Fruit fly (Drosophila melanogaster) whole organism, wandering third instar larva: ENCODE data around the gene Tengl1.

Experiments used
- Abd-B ChIP-seq: fragments of >200 bp; optimal IDR thresholded peaks from 2 replicates; lab custom pipeline; 2017; ENCODE audit warnings: missing biosample characterization, missing genetic modification characterization
- CG32264 ChIP-seq: fragments of 200-800 bp; sonication (Bioruptor generic); optimal IDR thresholded peaks from 2 replicates; lab custom pipeline; 2016; ENCODE audit warnings: missing biosample characterization, missing genetic modification characterization
- CG9705 ChIP-seq: fragments of 200-800 bp; sonication (Bioruptor generic); optimal IDR thresholded peaks from 2 replicates; lab custom pipeline; 2018; ENCODE audit warnings: missing biosample characterization, mild to moderate bottlenecking, missing genetic modification characterization
- CrebA ChIP-seq: fragments of 200-800 bp; sonication (Bioruptor generic); optimal IDR thresholded peaks from 2 replicates; lab custom pipeline; 2016; ENCODE audit warnings: missing biosample characterization, mild to moderate bottlenecking, missing genetic modification characterization, borderline replicate concordance
- Dfd ChIP-seq: fragments of >200 bp; optimal IDR thresholded peaks from 2 replicates; lab custom pipeline; 2017; ENCODE audit warnings: missing biosample characterization, missing genetic modification characterization
- Dif ChIP-seq: fragments of 200-275, 200-300 bp; sonication (Bioruptor generic); optimal IDR thresholded peaks from 2 replicates; lab custom pipeline; 2018; ENCODE audit warnings: missing biosample characterization, missing genetic modification characterization; ENCODE audit not compliant: partially characterized antibody
- GATAd ChIP-seq: sonication (Bioruptor generic); optimal IDR thresholded peaks from 2 replicates; lab custom pipeline; 2016; ENCODE audit warnings: missing biosample characterization, missing genetic modification characterization
- HLH106 ChIP-seq: fragments of 200-800 bp; optimal IDR thresholded peaks from 3 replicates; lab custom pipeline; 2019; ENCODE audit warnings: missing biosample characterization, mild to moderate bottlenecking, missing genetic modification characterization, moderate library complexity
- Hnf4 ChIP-seq: fragments of 200-800 bp; sonication (Bioruptor generic); optimal IDR thresholded peaks from 2 replicates; lab custom pipeline; 2016; ENCODE audit warnings: missing biosample characterization, mild to moderate bottlenecking, missing genetic modification characterization
- Hr78 ChIP-seq: fragments of >200 bp; optimal IDR thresholded peaks from 2 replicates; lab custom pipeline; 2017; ENCODE audit warnings: missing biosample characterization, missing genetic modification characterization
- Hr83 ChIP-seq: fragments of 200-300 bp; sonication (Bioruptor generic); optimal IDR thresholded peaks from 2 replicates; lab custom pipeline; 2016; ENCODE audit warnings: missing biosample characterization, mild to moderate bottlenecking, missing genetic modification characterization, moderate library complexity; ENCODE audit not compliant: poor library complexity, severe bottlenecking
- Jra ChIP-seq: sonication (Bioruptor generic); optimal IDR thresholded peaks from 2 replicates; lab custom pipeline; 2016; ENCODE audit warnings: missing biosample characterization, missing genetic modification characterization
- Mio ChIP-seq: sonication (Bioruptor generic); optimal IDR thresholded peaks from 2 replicates; lab custom pipeline; 2016; ENCODE audit warnings: missing biosample characterization, missing genetic modification characterization
- Myc ChIP-seq: fragments of >200 bp; optimal IDR thresholded peaks from 2 replicates; lab custom pipeline; 2017
- N ChIP-seq: fragments of >200 bp; optimal IDR thresholded peaks from 2 replicates; lab custom pipeline; 2018; ENCODE audit warnings: missing biosample characterization, missing external identifiers, missing genetic modification characterization
- OdsH ChIP-seq: fragments of 200-800 bp; sonication (Bioruptor generic); optimal IDR thresholded peaks from 2 replicates; lab custom pipeline; 2016; ENCODE audit warnings: missing biosample characterization, mild to moderate bottlenecking, missing genetic modification characterization
- Rel ChIP-seq, 2 experiments: fragments of 200-800 bp; sonication (Bioruptor generic) in 1 of 2; optimal IDR thresholded peaks; 2 replicates in 1 of 2; 3 replicates in 1 of 2; lab custom pipeline; 2016 to 2019; ENCODE audit warnings: mild to moderate bottlenecking in 2 of 2, missing biosample characterization in 2 of 2, missing genetic modification characterization in 2 of 2, moderate library complexity in 1 of 2
- Sp1 ChIP-seq: fragments of 200-800 bp; sonication (Bioruptor generic); optimal IDR thresholded peaks from 3 replicates; lab custom pipeline; 2019; ENCODE audit warnings: missing biosample characterization, mild to moderate bottlenecking, missing genetic modification characterization, moderate library complexity
- Vsx2 ChIP-seq: fragments of 200-300, 225-300 bp; sonication (Bioruptor generic); optimal IDR thresholded peaks from 2 replicates; lab custom pipeline; 2018; ENCODE audit warnings: missing biosample characterization, missing genetic modification characterization; ENCODE audit not compliant: partially characterized antibody
- br ChIP-seq: fragments of 200-800 bp; sonication (Bioruptor generic); optimal IDR thresholded peaks from 2 replicates; lab custom pipeline; 2016; ENCODE audit warnings: missing biosample characterization, missing genetic modification characterization
- brk ChIP-seq: fragments of 200-800 bp; sonication (Bioruptor generic); optimal IDR thresholded peaks from 2 replicates; lab custom pipeline; 2016; ENCODE audit warnings: missing biosample characterization, mild to moderate bottlenecking, missing genetic modification characterization
- dl ChIP-seq, 2 experiments: fragments of 175-275, 200-275 bp in 1 of 2; fragments of 200-275 bp in 1 of 2; sonication (Bioruptor generic); optimal IDR thresholded peaks; lab custom pipeline; 2018; ENCODE audit warnings: mild to moderate bottlenecking in 2 of 2, missing biosample characterization in 2 of 2, missing genetic modification characterization in 2 of 2, moderate library complexity in 2 of 2; ENCODE audit not compliant: partially characterized antibody in 2 of 2, insufficient read depth in 1 of 2
- dmrt93B ChIP-seq: fragments of 200-800 bp; sonication (Bioruptor generic); optimal IDR thresholded peaks from 2 replicates; lab custom pipeline; 2018; ENCODE audit warnings: missing biosample characterization, mild to moderate bottlenecking, missing genetic modification characterization
- dsf ChIP-seq: sonication (Bioruptor generic); optimal IDR thresholded peaks from 2 replicates; lab custom pipeline; 2016; ENCODE audit warnings: missing biosample characterization, missing genetic modification characterization, borderline replicate concordance
- ey ChIP-seq: fragments of 200-800 bp; sonication (Bioruptor generic); optimal IDR thresholded peaks from 2 replicates; lab custom pipeline; 2016; ENCODE audit warnings: missing biosample characterization, missing genetic modification characterization
- foxo ChIP-seq, 2 experiments: fragments of 200-800 bp; sonication (Bioruptor generic); optimal IDR thresholded peaks; 2 replicates in 1 of 2; 3 replicates in 1 of 2; lab custom pipeline; 2016 to 2017; ENCODE audit warnings: missing biosample characterization in 2 of 2, missing genetic modification characterization in 2 of 2
- fru ChIP-seq: fragments of 200-800 bp; sonication (Bioruptor generic); optimal IDR thresholded peaks from 3 replicates; lab custom pipeline; 2016; ENCODE audit warnings: missing biosample characterization, mild to moderate bottlenecking, missing genetic modification characterization
- h ChIP-seq: fragments of 200-800 bp; sonication (Bioruptor generic); optimal IDR thresholded peaks from 3 replicates; lab custom pipeline; 2016; ENCODE audit warnings: missing biosample characterization, mild to moderate bottlenecking, missing genetic modification characterization
- jim ChIP-seq: fragments of 175-275, 200-325 bp; sonication (Bioruptor generic); optimal IDR thresholded peaks from 2 replicates; lab custom pipeline; 2016; ENCODE audit warnings: missing biosample characterization, mild to moderate bottlenecking, missing genetic modification characterization
- lola ChIP-seq: fragments of >200 bp; optimal IDR thresholded peaks from 2 replicates; lab custom pipeline; 2017; ENCODE audit warnings: missing biosample characterization, missing genetic modification characterization
- pan ChIP-seq: fragments of >200 bp; optimal IDR thresholded peaks from 2 replicates; lab custom pipeline; 2017
- psq ChIP-seq: fragments of 200-800 bp; sonication (Bioruptor generic); optimal IDR thresholded peaks from 3 replicates; lab custom pipeline; 2017; ENCODE audit warnings: missing biosample characterization, mild to moderate bottlenecking, missing genetic modification characterization, moderate library complexity
- rgr ChIP-seq: fragments of 200-800 bp; sonication (Bioruptor generic); optimal IDR thresholded peaks from 3 replicates; lab custom pipeline; 2016; ENCODE audit warnings: missing biosample characterization, mild to moderate bottlenecking, missing genetic modification characterization
- sage ChIP-seq: fragments of 200-800 bp; sonication (Bioruptor generic); optimal IDR thresholded peaks from 2 replicates; lab custom pipeline; 2016; ENCODE audit warnings: missing biosample characterization, mild to moderate bottlenecking, missing genetic modification characterization
- sv ChIP-seq: fragments of 200-800 bp; sonication (Bioruptor generic); optimal IDR thresholded peaks from 3 replicates; lab custom pipeline; 2016; ENCODE audit warnings: missing biosample characterization, missing genetic modification characterization
- tai ChIP-seq: sonication (Bioruptor generic); optimal IDR thresholded peaks from 2 replicates; lab custom pipeline; 2016; ENCODE audit warnings: missing biosample characterization, missing genetic modification characterization
- usp ChIP-seq: fragments of >200 bp; optimal IDR thresholded peaks from 2 replicates; lab custom pipeline; 2017; ENCODE audit warnings: missing biosample characterization, missing genetic modification characterization
- woc ChIP-seq: sonication (Bioruptor generic); optimal IDR thresholded peaks from 2 replicates; lab custom pipeline; 2016; ENCODE audit warnings: missing biosample characterization, mild to moderate bottlenecking, missing genetic modification characterization

The Tengl1 gene

DNA sequence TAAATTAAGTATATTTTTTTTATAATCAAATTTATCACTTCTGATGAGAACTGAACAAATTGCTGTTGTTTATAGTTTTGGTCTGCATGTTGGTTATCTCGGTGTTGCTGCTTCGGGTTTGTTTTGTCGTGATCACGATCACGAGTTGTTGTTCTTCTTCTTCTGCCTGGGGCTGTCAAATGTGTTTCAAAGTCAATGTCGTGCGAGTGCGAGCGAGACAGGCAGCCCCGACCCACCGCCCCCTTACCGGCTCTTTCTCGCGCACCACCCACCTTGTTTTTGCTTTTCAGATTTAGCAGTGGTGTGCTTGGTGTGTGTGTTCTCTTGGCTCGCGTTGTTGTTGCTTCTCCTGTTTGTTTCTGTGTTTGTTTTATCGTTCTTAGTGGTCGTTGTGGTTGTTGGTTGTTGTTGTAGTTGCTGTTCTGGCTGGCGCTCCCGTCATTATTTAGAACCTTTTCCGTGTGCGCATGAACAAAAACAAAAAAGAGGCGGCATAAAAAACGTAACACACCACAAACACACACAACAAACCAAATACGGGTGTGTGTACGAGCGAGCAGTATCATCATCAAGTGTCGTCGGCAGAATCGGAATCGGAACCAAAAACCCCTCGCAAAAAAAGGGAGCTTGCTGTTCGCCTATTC is 42.8 kb downstream of the Tengl1 start, which contains the start of gene COX7AL2:
COX7AL2 (minus strand) TSS at position 438 of the 644 bp plus-strand sequence.
- TF ChIP-seq dmrt93B (GFP tag; lab: Kevin White, UChicago) (peak; percentile 8), OdsH (GFP tag; lab: Kevin White, UChicago) (peak; percentile 44), dl (GFP tag; optimal IDR thresholded peaks at IDR 0.05; lab: Kevin White, UChicago; ENCODE audit: insufficient read depth in 1 of 2, partially characterized antibody in 2 of 2) (peak in 1 of 2 experiments; percentile 49), rgr (peak; percentile 52), Sp1 (peak; percentile 5), psq (GFP tag; lab: Kevin White, UChicago) (peak; percentile 63), foxo (GFP tag; optimal IDR thresholded peaks at IDR 0.05; lab: Kevin White, UChicago) (peak in 1 of 2 experiments; percentile 46), ey (GFP tag; lab: Kevin White, UChicago) (no peak), HLH106 (tag; lab: Kevin White, UChicago) (peak; percentile 7), Dfd (GFP tag; lab: Kevin White, UChicago) (no peak), Hr83 (GFP tag; lab: Kevin White, UChicago) (peak; percentile 49), usp (GFP tag; lab: Kevin White, UChicago) (no peak), Rel (GFP tag; optimal IDR thresholded peaks at IDR 0.05; lab: Kevin White, UChicago) (no peak), Rel (tag; optimal IDR thresholded peaks at IDR 0.05; lab: Kevin White, UChicago) (peak; percentile 65)

DNA sequence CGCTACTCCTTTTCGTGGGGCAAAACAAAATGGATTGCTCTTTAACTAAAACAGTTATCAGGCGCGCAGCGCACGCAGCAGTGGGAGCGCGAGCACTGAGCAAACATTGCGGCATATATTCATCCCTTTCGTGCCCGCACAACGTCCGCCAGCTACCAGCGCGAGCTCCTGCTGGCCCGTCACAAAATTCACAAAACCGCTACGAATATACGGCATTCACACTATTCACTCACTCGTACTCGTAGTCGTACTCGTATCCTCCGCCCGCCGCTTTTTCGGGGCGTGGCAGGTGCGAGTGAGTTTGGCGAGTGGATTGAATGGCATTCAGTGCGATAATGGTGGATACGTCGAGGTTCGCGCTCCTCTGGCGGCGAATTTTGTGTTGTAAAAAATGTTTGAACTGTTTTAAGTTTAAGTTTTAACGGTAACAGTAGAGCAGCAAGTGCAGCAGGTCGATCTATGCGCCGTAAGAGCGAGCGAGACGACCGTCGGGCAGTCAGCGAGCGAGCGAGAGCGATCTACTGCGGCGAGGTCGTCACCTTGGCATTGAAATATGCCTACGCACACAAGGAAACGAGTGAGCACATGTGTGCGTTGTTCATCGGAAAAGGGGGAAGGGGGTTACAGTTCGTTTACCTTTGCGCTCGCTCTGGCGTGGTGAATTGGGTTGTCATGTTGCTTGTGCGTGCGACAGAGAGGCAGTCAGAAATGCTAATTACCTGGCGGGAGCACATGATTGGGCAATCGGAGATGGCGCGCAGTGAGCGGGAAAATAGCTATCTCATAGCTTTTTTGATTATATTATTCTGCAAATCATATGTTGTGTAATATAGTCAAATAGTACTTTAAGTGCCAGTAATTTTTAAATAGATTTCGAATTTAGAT is 43.6 kb downstream of the Tengl1 start:
- peak; percentile 97 for TF ChIP-seq Vsx2 (GFP tag; lab: Kevin White, UChicago)
- peak; percentile 96 for TF ChIP-seq tai
- peak; percentile 13 for TF ChIP-seq dsf (GFP tag; lab: Kevin White, UChicago)
- peak; percentile 96 for TF ChIP-seq CrebA (GFP tag; lab: Kevin White, UChicago)
- TF ChIP-seq brk (GFP tag; lab: Kevin White, UChicago), result peak; percentile 50
- TF ChIP-seq Rel (GFP tag; optimal IDR thresholded peaks at IDR 0.05; lab: Kevin White, UChicago), result no peak
- peak; percentile 90 for TF ChIP-seq Rel (tag; optimal IDR thresholded peaks at IDR 0.05; lab: Kevin White, UChicago)
- no peak for TF ChIP-seq GATAd (GFP tag; lab: Kevin White, UChicago)
- TF ChIP-seq OdsH (GFP tag; lab: Kevin White, UChicago), result peak; percentile 69
- TF ChIP-seq br (GFP tag; lab: Kevin White, UChicago), result peak; percentile 41
- no peak for TF ChIP-seq Dfd (GFP tag; lab: Kevin White, UChicago)
- peak; percentile 69 for TF ChIP-seq Jra (GFP tag; lab: Kevin White, UChicago)
- TF ChIP-seq Mio (GFP tag; lab: Kevin White, UChicago), result no peak
- TF ChIP-seq jim (GFP tag; lab: Kevin White, UChicago), result peak; percentile 57
- TF ChIP-seq woc (GFP tag; lab: Kevin White, UChicago), result peak; percentile 83
- TF ChIP-seq foxo (GFP tag; optimal IDR thresholded peaks at IDR 0.05; lab: Kevin White, UChicago), result peak; percentile 42 to 75
- no peak for TF ChIP-seq sage (GFP tag; lab: Kevin White, UChicago)
- peak; percentile 89 for TF ChIP-seq Myc (lab: Kevin White, UChicago)
- TF ChIP-seq N (GFP tag; lab: Kevin White, UChicago), result peak; percentile 43
- TF ChIP-seq usp (GFP tag; lab: Kevin White, UChicago), result no peak
- TF ChIP-seq ey (GFP tag; lab: Kevin White, UChicago), result peak; percentile 67
- TF ChIP-seq dmrt93B (GFP tag; lab: Kevin White, UChicago), result peak; percentile 55
- peak; percentile 93 for TF ChIP-seq Hr83 (GFP tag; lab: Kevin White, UChicago)
- TF ChIP-seq Hr78 (GFP tag; lab: Kevin White, UChicago), result no peak
- TF ChIP-seq Dif (GFP tag; lab: Kevin White, UChicago), result peak; percentile 97
- peak; percentile 59 for TF ChIP-seq fru (GFP tag; lab: Kevin White, UChicago)
- TF ChIP-seq Sp1, result peak; percentile 68
- peak; percentile 76 for TF ChIP-seq HLH106 (tag; lab: Kevin White, UChicago)
- TF ChIP-seq Hnf4 (GFP tag; lab: Kevin White, UChicago), result peak; percentile 44
- no peak for TF ChIP-seq lola (GFP tag; lab: Kevin White, UChicago)
- no peak for TF ChIP-seq pan (lab: Kevin White, UChicago)
- peak; percentile 71 for TF ChIP-seq psq (GFP tag; lab: Kevin White, UChicago)
- peak; percentile 75 for TF ChIP-seq sv (GFP tag; lab: Kevin White, UChicago)
- peak; percentile 27 for TF ChIP-seq CG9705
- peak; percentile 78 for TF ChIP-seq h (GFP tag; lab: Kevin White, UChicago)
- TF ChIP-seq Abd-B (GFP tag; lab: Kevin White, UChicago), result no peak
- peak; percentile 64 for TF ChIP-seq rgr
- TF ChIP-seq CG32264 (GFP tag; lab: Kevin White, UChicago), result no peak
- TF ChIP-seq dl (GFP tag; optimal IDR thresholded peaks at IDR 0.05; lab: Kevin White, UChicago; ENCODE audit: insufficient read depth in 1 of 2, partially characterized antibody in 2 of 2), result peak; percentile 87 to 92
- TF ChIP-seq, all 38 proteins: peak for 28
